Fruit fly (Drosophila melanogaster): ENCODE results near the gene Sfp24Bd.

dm6 chr2L:3668451-3668850 lies 483 bp downstream of the Sfp24Bd start, which contains the start of gene Sfp24Ba:
- no peak for TF ChIP-seq CG8478 (optimal IDR thresholded peaks at IDR 0.05)
- TF ChIP-seq CHES-1-like (GFP tag; optimal IDR thresholded peaks at IDR 0.05) = no peak
- TF ChIP-seq Drgx (GFP tag; IDR thresholded peaks at IDR 0.05) = no peak
- no peak for TF ChIP-seq NC2β (GFP tag; optimal IDR thresholded peaks at IDR 0.05)
- no peak for TF ChIP-seq grn (GFP tag; optimal IDR thresholded peaks at IDR 0.05)
- TF ChIP-seq gt (GFP tag; IDR thresholded peaks at IDR 0.05) = no peak
